Fruit fly (Drosophila melanogaster) whole organism, adult: ENCODE data around the gene CG31077.

Source experiments
- CG11617 ChIP-seq: fragments of 200-800 bp; sonication (Bioruptor generic); optimal IDR thresholded peaks from 2 replicates; lab custom pipeline; 2017; ENCODE audit warnings: mild to moderate bottlenecking, missing biosample characterization, missing genetic modification reagents, missing genetic modification characterization
- CG12768 ChIP-seq: fragments of 200-800 bp; sonication (Bioruptor generic); optimal IDR thresholded peaks from 2 replicates; lab custom pipeline; 2017; ENCODE audit warnings: missing biosample characterization, missing genetic modification characterization, mild to moderate bottlenecking, moderate library complexity, missing genetic modification reagents
- CG14711 ChIP-seq: fragments of 200-800 bp; sonication (Bioruptor generic); optimal IDR thresholded peaks from 2 replicates; lab custom pipeline; 2018; ENCODE audit warnings: missing biosample characterization, mild to moderate bottlenecking, missing genetic modification characterization, moderate library complexity
- CG1620 ChIP-seq: fragments of 200-800 bp; sonication (Bioruptor generic); optimal IDR thresholded peaks from 2 replicates; lab custom pipeline; 2016; ENCODE audit warnings: missing biosample characterization, missing genetic modification characterization
- CG33017 ChIP-seq: fragments of 200-800 bp; sonication (Bioruptor generic); optimal IDR thresholded peaks from 2 replicates; lab custom pipeline; 2018; ENCODE audit warnings: missing biosample characterization, mild to moderate bottlenecking, missing genetic modification characterization, moderate library complexity
- CG5204 ChIP-seq: fragments of 200-800 bp; sonication (Bioruptor generic); optimal IDR thresholded peaks from 2 replicates; lab custom pipeline; 2016; ENCODE audit warnings: missing biosample characterization, missing genetic modification characterization
- CG7045 ChIP-seq: fragments of 200-800 bp; sonication (Bioruptor generic); optimal IDR thresholded peaks from 2 replicates; lab custom pipeline; 2017; ENCODE audit warnings: missing biosample characterization, mild to moderate bottlenecking, missing genetic modification characterization
- CG7101 ChIP-seq: fragments of 200-800 bp; sonication (Bioruptor generic); optimal IDR thresholded peaks from 2 replicates; lab custom pipeline; 2018; ENCODE audit warnings: missing biosample characterization, mild to moderate bottlenecking, missing genetic modification characterization, moderate library complexity
- Clk ChIP-seq: fragments of 200-800 bp; sonication (Bioruptor generic); optimal IDR thresholded peaks from 2 replicates; lab custom pipeline; 2017; ENCODE audit warnings: missing biosample characterization, missing genetic modification characterization
- Crg-1 ChIP-seq: fragments of 200-800 bp; sonication (Bioruptor generic); optimal IDR thresholded peaks from 2 replicates; lab custom pipeline; 2016; ENCODE audit warnings: missing biosample characterization, missing genetic modification characterization
- Hr96 ChIP-seq: fragments of 200-800 bp; sonication (Bioruptor generic); optimal IDR thresholded peaks from 2 replicates; lab custom pipeline; 2016; ENCODE audit warnings: missing biosample characterization, missing genetic modification characterization
- Mnt ChIP-seq: fragments of 200-800 bp; sonication (Bioruptor generic); optimal IDR thresholded peaks from 2 replicates; lab custom pipeline; 2016; ENCODE audit warnings: missing biosample characterization, mild to moderate bottlenecking, missing genetic modification characterization
- bab1 ChIP-seq: fragments of 200-800 bp; sonication (Bioruptor generic); optimal IDR thresholded peaks from 3 replicates; lab custom pipeline; 2019; ENCODE audit warnings: missing biosample characterization, mild to moderate bottlenecking, missing genetic modification characterization, moderate library complexity
- cic ChIP-seq: fragments of 200-800 bp; sonication (Bioruptor generic); optimal IDR thresholded peaks from 2 replicates; lab custom pipeline; 2017; ENCODE audit warnings: missing biosample characterization, mild to moderate bottlenecking, missing genetic modification characterization, moderate library complexity
- cnc ChIP-seq, 2 experiments: fragments of >200 bp; optimal IDR thresholded peaks; 2 replicates each; lab custom pipeline; 2017
- kay ChIP-seq: fragments of 200-800 bp; sonication (Bioruptor generic); peaks from one replicate; lab custom pipeline; 2016; ENCODE audit warnings: missing biosample characterization, missing genetic modification characterization, borderline replicate concordance
- ovo ChIP-seq: fragments of 200-800 bp; sonication (Bioruptor generic); optimal IDR thresholded peaks from 2 replicates; lab custom pipeline; 2016; ENCODE audit warnings: missing biosample characterization, missing genetic modification characterization
- pad ChIP-seq: fragments of 200-800 bp; sonication (Bioruptor generic); optimal IDR thresholded peaks from 3 replicates; lab custom pipeline; 2017; ENCODE audit warnings: missing biosample characterization, missing genetic modification characterization, mild to moderate bottlenecking, moderate library complexity, missing genetic modification reagents
- tj ChIP-seq: fragments of 200-800 bp; sonication (Bioruptor generic); optimal IDR thresholded peaks from 3 replicates; lab custom pipeline; 2017; ENCODE audit warnings: missing biosample characterization, mild to moderate bottlenecking, missing genetic modification characterization, moderate library complexity
- toe ChIP-seq: fragments of 200-800 bp; sonication (Bioruptor generic); optimal IDR thresholded peaks from 2 replicates; lab custom pipeline; 2016; ENCODE audit warnings: missing biosample characterization, missing genetic modification characterization

CG31077 gene

DNA sequence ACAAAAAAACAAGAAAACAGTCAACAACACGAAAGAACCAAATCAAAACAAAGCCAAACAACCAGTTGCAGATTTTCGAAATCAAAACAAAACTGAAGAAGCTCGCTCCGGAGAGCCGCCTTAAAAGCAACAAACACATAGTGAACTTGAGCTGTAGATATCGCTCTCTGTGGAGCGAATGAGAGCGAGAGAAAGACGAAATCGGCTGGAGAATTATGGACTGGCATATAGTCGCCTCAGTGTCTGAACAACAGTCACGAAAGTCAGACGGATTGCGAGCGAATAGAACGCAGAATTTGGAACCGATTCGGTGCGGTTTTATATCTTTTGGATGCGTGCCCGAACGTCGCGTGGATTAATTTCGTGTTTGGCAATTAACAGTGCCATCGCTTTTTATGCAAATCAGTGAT is 19.3 kb upstream of the CG31077 start:
- TF ChIP-seq kay, result peak; percentile 29
- peak; percentile 42 for TF ChIP-seq bab1 (GFP tag; lab: Kevin White, UChicago)
- no peak for TF ChIP-seq CG14711 (tag; lab: Kevin White, UChicago)
- no peak for TF ChIP-seq toe
- no peak for TF ChIP-seq cic (GFP tag; lab: Kevin White, UChicago)

- TF ChIP-seq Crg-1 (GFP tag; lab: Kevin White, UChicago), result no peak
- TF ChIP-seq Clk (GFP tag; lab: Kevin White, UChicago), result no peak
- no peak for TF ChIP-seq cic (GFP tag; lab: Kevin White, UChicago)
- no peak for TF ChIP-seq bab1 (GFP tag; lab: Kevin White, UChicago)
- no peak for TF ChIP-seq tj (GFP tag; lab: Kevin White, UChicago)
- no peak for TF ChIP-seq toe
- no peak for TF ChIP-seq ovo
- TF ChIP-seq CG5204 (GFP tag; lab: Kevin White, UChicago), result no peak
- TF ChIP-seq cnc (optimal IDR thresholded peaks at IDR 0.05; lab: Kevin White, UChicago), result no peak
- TF ChIP-seq CG7101 (tag; lab: Kevin White, UChicago), result no peak
- no peak for TF ChIP-seq Hr96 (GFP tag; lab: Kevin White, UChicago)
- no peak for TF ChIP-seq CG7045 (GFP tag; lab: Kevin White, UChicago)
- TF ChIP-seq CG14711 (tag; lab: Kevin White, UChicago), result no peak
- TF ChIP-seq CG12768 (GFP tag; lab: Kevin White, UChicago), result no peak
- TF ChIP-seq Mnt (GFP tag; lab: Kevin White, UChicago), result no peak
Observed at dm6 chr3R:26982106-26982505, 17.4 kb upstream of the CG31077 start.

- TF ChIP-seq tj (GFP tag; lab: Kevin White, UChicago), result no peak
- no peak for TF ChIP-seq cic (GFP tag; lab: Kevin White, UChicago)
- TF ChIP-seq toe, result no peak
- no peak for TF ChIP-seq pad (GFP tag; lab: Kevin White, UChicago)
- no peak for TF ChIP-seq Clk (GFP tag; lab: Kevin White, UChicago)
- TF ChIP-seq Mnt (GFP tag; lab: Kevin White, UChicago), result no peak
- no peak for TF ChIP-seq CG7101 (tag; lab: Kevin White, UChicago)
- TF ChIP-seq CG12768 (GFP tag; lab: Kevin White, UChicago), result no peak
- no peak for TF ChIP-seq bab1 (GFP tag; lab: Kevin White, UChicago)
- no peak for TF ChIP-seq cnc (optimal IDR thresholded peaks at IDR 0.05; lab: Kevin White, UChicago)
- no peak for TF ChIP-seq Crg-1 (GFP tag; lab: Kevin White, UChicago)
Observed at dm6 chr3R:26984437-26984836, 15.1 kb upstream of the CG31077 start.

DNA sequence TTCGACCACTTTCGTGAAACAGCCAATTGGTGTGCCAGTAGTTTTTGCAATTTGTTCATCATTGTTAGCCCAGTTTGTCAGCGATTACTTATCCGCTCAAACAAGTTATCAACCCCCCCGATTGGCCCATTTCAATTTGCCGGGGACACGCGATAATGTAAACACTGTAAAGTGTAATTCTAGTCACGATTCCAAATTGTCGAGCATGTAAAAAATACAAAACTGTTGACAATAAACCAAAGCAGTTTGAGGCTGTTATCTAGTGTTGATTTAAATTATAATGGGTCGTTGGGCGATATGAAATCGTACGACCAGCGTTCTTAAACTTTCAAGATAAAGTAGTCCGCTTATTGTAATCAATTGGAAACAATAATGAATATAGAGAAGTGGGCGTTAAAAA is 12.1 kb upstream of the CG31077 start:
- TF ChIP-seq Hr96 (GFP tag; lab: Kevin White, UChicago) (no peak), tj (GFP tag; lab: Kevin White, UChicago) (no peak), CG1620 (no peak), pad (GFP tag; lab: Kevin White, UChicago) (no peak), Mnt (GFP tag; lab: Kevin White, UChicago) (peak; percentile 8), CG11617 (GFP tag; lab: Kevin White, UChicago) (no peak), CG7045 (GFP tag; lab: Kevin White, UChicago) (peak; percentile 51), CG7101 (tag; lab: Kevin White, UChicago) (peak; percentile 3), CG14711 (tag; lab: Kevin White, UChicago) (peak; percentile 31), ovo (no peak), toe (no peak), cic (GFP tag; lab: Kevin White, UChicago) (peak; percentile 85), CG12768 (GFP tag; lab: Kevin White, UChicago) (peak; percentile 67), CG33017 (peak; percentile 30)

DNA sequence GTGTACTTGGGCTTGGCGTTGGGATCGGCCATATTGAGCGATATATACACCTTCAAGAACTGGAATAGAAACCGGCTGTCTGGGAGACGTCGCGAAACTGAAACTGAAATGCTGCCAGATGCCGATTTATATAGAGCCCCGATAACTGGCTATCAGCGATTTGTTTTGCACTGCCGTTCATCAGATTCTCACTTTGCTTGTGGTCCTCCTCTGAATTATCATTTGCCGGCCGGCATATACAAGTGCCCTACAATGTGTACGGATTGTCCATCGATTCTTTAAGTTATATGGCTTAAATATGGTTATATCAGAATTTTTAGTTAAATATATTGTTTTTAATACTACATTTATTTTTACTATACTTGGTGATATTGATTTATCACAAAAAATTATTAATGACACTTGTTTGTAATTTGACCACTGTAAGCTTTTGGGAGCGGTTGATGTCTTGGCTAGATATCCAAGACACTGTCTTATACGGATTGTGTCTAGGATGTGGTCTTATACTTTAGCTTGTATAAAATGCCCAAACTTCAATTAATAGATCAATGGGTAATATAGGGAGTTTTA is 11.1 kb upstream of the CG31077 start, which contains the start of gene CG31075:
Gene CG31075, minus strand, starts transcription at position 106 of the 570 bp plus-strand sequence.
- TF ChIP-seq CG7045 (GFP tag; lab: Kevin White, UChicago) (peak; percentile 69), ovo (no peak), bab1 (GFP tag; lab: Kevin White, UChicago) (peak; percentile 68), tj (GFP tag; lab: Kevin White, UChicago) (no peak), kay (no peak), CG11617 (GFP tag; lab: Kevin White, UChicago) (peak; percentile 38), CG7101 (tag; lab: Kevin White, UChicago) (peak; percentile 86), CG1620 (no peak), CG5204 (GFP tag; lab: Kevin White, UChicago) (peak; percentile 52), toe (peak; percentile 51), Crg-1 (GFP tag; lab: Kevin White, UChicago) (no peak), Clk (GFP tag; lab: Kevin White, UChicago) (no peak), Mnt (GFP tag; lab: Kevin White, UChicago) (peak; percentile 34), cnc (optimal IDR thresholded peaks at IDR 0.05; lab: Kevin White, UChicago) (no peak), CG12768 (GFP tag; lab: Kevin White, UChicago) (peak; percentile 79), Hr96 (GFP tag; lab: Kevin White, UChicago) (peak; percentile 20), CG33017 (peak; percentile 87), cic (GFP tag; lab: Kevin White, UChicago) (peak; percentile 91), pad (GFP tag; lab: Kevin White, UChicago) (peak; percentile 55), CG14711 (tag; lab: Kevin White, UChicago) (peak; percentile 83)
